Fruit fly (Drosophila melanogaster) whole organism, embryonic: ENCODE measurements around the gene Cp110.
A peak's percentile ranks its signal among the peaks of the same experiment; 100 is the strongest.

Experiments used
- Adf1 ChIP-seq: fragments of 200-800 bp; sonication (Bioruptor generic); IDR thresholded peaks from 2 replicates; pipeline ENCODE4 v1.3.6; 2022; ENCODE audit warnings: missing biosample characterization, missing genetic modification characterization
- Aef1 ChIP-seq: fragments of 200-800 bp; sonication (Bioruptor generic); IDR thresholded peaks from 3 replicates; pipeline ENCODE4 v1.3.6; 2022; ENCODE audit warnings: missing biosample characterization, missing genetic modification characterization
- Atf-2 ChIP-seq: fragments of 200-800 bp; sonication (Bioruptor generic); optimal IDR thresholded peaks from 2 replicates; lab custom pipeline; 2016; ENCODE audit warnings: missing biosample characterization, missing genetic modification characterization
- CG10147 ChIP-seq: fragments of 200-800 bp; sonication (Bioruptor generic); optimal IDR thresholded peaks from 2 replicates; lab custom pipeline; 2019; ENCODE audit warnings: missing biosample characterization, mild to moderate bottlenecking, missing genetic modification characterization, moderate library complexity
- CG10543 ChIP-seq: fragments of 200-800 bp; sonication (Bioruptor generic); optimal IDR thresholded peaks from 3 replicates; lab custom pipeline; 2017; ENCODE audit warnings: missing biosample characterization, mild to moderate bottlenecking, missing genetic modification characterization, moderate library complexity
- CG10979 ChIP-seq: fragments of 200-800 bp; sonication (Bioruptor generic); optimal IDR thresholded peaks from 2 replicates; lab custom pipeline; 2018; ENCODE audit warnings: missing biosample characterization, mild to moderate bottlenecking, missing genetic modification characterization, moderate library complexity
- CG12744 ChIP-seq: fragments of 200-800 bp; sonication (Bioruptor generic); optimal IDR thresholded peaks from 2 replicates; lab custom pipeline; 2016; ENCODE audit warnings: missing biosample characterization, missing genetic modification characterization
- CG13775 ChIP-seq: fragments of 200-800 bp; sonication (Bioruptor generic); optimal IDR thresholded peaks from 3 replicates; lab custom pipeline; 2017; ENCODE audit warnings: missing biosample characterization, mild to moderate bottlenecking, missing genetic modification characterization
- CG15011 ChIP-seq: fragments of 200-800 bp; sonication (Bioruptor generic); optimal IDR thresholded peaks from 3 replicates; lab custom pipeline; 2018; ENCODE audit warnings: missing biosample characterization, mild to moderate bottlenecking, missing genetic modification characterization
- CG1602 ChIP-seq: fragments of 200-800 bp; sonication (Bioruptor generic); optimal IDR thresholded peaks from 3 replicates; lab custom pipeline; 2016; ENCODE audit warnings: missing biosample characterization, missing genetic modification characterization
- CG17612 ChIP-seq: fragments of 200-800 bp; sonication (Bioruptor generic); IDR thresholded peaks from 2 replicates; pipeline ENCODE4 v1.3.6; 2022; ENCODE audit warnings: missing biosample characterization, missing genetic modification characterization
- CG17912 ChIP-seq: fragments of 200-800 bp; sonication (Bioruptor generic); optimal IDR thresholded peaks from 2 replicates; lab custom pipeline; 2018; ENCODE audit warnings: missing biosample characterization, mild to moderate bottlenecking, missing genetic modification characterization
- CG2116 ChIP-seq: fragments of 200-800 bp; sonication (Bioruptor generic); optimal IDR thresholded peaks from 3 replicates; lab custom pipeline; 2018; ENCODE audit warnings: missing biosample characterization, mild to moderate bottlenecking, missing genetic modification characterization
- CG31388 ChIP-seq: fragments of 200-800 bp; sonication (Bioruptor generic); optimal IDR thresholded peaks from 2 replicates; lab custom pipeline; 2016; ENCODE audit warnings: missing biosample characterization, missing genetic modification characterization
- CG3281 ChIP-seq: fragments of 200-800 bp; sonication (Bioruptor generic); optimal IDR thresholded peaks from 3 replicates; lab custom pipeline; 2017; ENCODE audit warnings: missing biosample characterization, mild to moderate bottlenecking, missing genetic modification characterization
- CG8089 ChIP-seq: fragments of 200-800 bp; sonication (Bioruptor generic); optimal IDR thresholded peaks from 3 replicates; lab custom pipeline; 2016; ENCODE audit warnings: missing biosample characterization, missing genetic modification characterization
- CG8388 ChIP-seq: fragments of 200-800 bp; sonication (Bioruptor generic); optimal IDR thresholded peaks from 2 replicates; lab custom pipeline; 2019; ENCODE audit warnings: missing biosample characterization, mild to moderate bottlenecking, missing genetic modification characterization, moderate library complexity
- CoRest ChIP-seq: fragments of 200-800 bp; sonication (Bioruptor generic); optimal IDR thresholded peaks from 3 replicates; lab custom pipeline; 2018; ENCODE audit warnings: missing biosample characterization, mild to moderate bottlenecking, missing genetic modification characterization, moderate library complexity
- E2f1 ChIP-seq: fragments of 200-800 bp; sonication (Bioruptor generic); IDR thresholded peaks from 2 replicates; pipeline ENCODE4 v1.3.6; 2022; ENCODE audit warnings: missing biosample characterization, missing genetic modification characterization
- ERR ChIP-seq: fragments of 200-800 bp; sonication (Bioruptor generic); optimal IDR thresholded peaks from 2 replicates; lab custom pipeline; 2016; ENCODE audit warnings: missing biosample characterization, missing genetic modification characterization
- Kr ChIP-seq: fragments of 200-800 bp; sonication (Bioruptor generic); optimal IDR thresholded peaks from 2 replicates; lab custom pipeline; 2017; ENCODE audit warnings: missing biosample characterization, mild to moderate bottlenecking, missing genetic modification characterization
- Mrtf ChIP-seq: fragments of 200-800 bp; sonication (Bioruptor generic); IDR thresholded peaks from 3 replicates; pipeline ENCODE4 v1.3.6; 2022; ENCODE audit warnings: missing biosample characterization, missing genetic modification characterization
- Pdp1 ChIP-seq, 2 experiments: fragments of 200-800 bp; sonication (Bioruptor generic); optimal IDR thresholded peaks; 3 replicates each; lab custom pipeline; 2016; ENCODE audit warnings: missing biosample characterization in 2 of 2, missing genetic modification characterization in 2 of 2, mild to moderate bottlenecking in 1 of 2, moderate library complexity in 1 of 2
- Stat92E ChIP-seq, 3 experiments: fragments of >200 bp in 2 of 3; fragments of 200-800 bp in 1 of 3; sonication (Bioruptor generic) in 1 of 3; optimal IDR thresholded peaks; 2 replicates each; lab custom pipeline; 2017 to 2019; ENCODE audit warnings: missing biosample characterization in 3 of 3, missing genetic modification characterization in 3 of 3, mild to moderate bottlenecking in 1 of 3, moderate library complexity in 1 of 3
- TFAM ChIP-seq: fragments of 200-800 bp; sonication (Bioruptor generic); optimal IDR thresholded peaks from 2 replicates; lab custom pipeline; 2017; ENCODE audit warnings: missing biosample characterization, missing genetic modification characterization, inconsistent platforms
- Usf ChIP-seq: fragments of 200-800 bp; sonication (Bioruptor generic); optimal IDR thresholded peaks from 2 replicates; lab custom pipeline; 2017; ENCODE audit warnings: missing genotype, missing biosample characterization, missing genetic modification characterization
- YL-1 ChIP-seq: fragments of 200-800 bp; sonication (Bioruptor generic); optimal IDR thresholded peaks from 3 replicates; lab custom pipeline; 2017; ENCODE audit warnings: missing biosample characterization, mild to moderate bottlenecking, missing genetic modification characterization
- ap ChIP-seq: fragments of 200-800 bp; sonication (Bioruptor generic); IDR thresholded peaks from 2 replicates; pipeline ENCODE4 v1.3.6; 2022; ENCODE audit warnings: missing biosample characterization, missing genetic modification characterization
- bbx ChIP-seq: fragments of 200-800 bp; sonication (Bioruptor generic); IDR thresholded peaks from 2 replicates; pipeline ENCODE4 v1.3.6; 2022; ENCODE audit warnings: missing biosample characterization, missing genetic modification characterization; ENCODE audit not compliant: partially characterized antibody
- bcd ChIP-seq: fragments of 200-800 bp; sonication (Bioruptor generic); optimal IDR thresholded peaks from 2 replicates; lab custom pipeline; 2017; ENCODE audit warnings: missing biosample characterization, mild to moderate bottlenecking, missing genetic modification characterization
- dm ChIP-seq: fragments of 200-800 bp; sonication (Bioruptor generic); optimal IDR thresholded peaks from 3 replicates; lab custom pipeline; 2016; ENCODE audit warnings: missing biosample characterization, missing genetic modification characterization
- fd64A ChIP-seq: fragments of 200-800 bp; sonication (Bioruptor generic); optimal IDR thresholded peaks from 3 replicates; lab custom pipeline; 2018; ENCODE audit warnings: missing biosample characterization, mild to moderate bottlenecking, missing genetic modification characterization
- hb ChIP-seq: fragments of 200-800 bp; sonication (Bioruptor generic); IDR thresholded peaks from 3 replicates; pipeline ENCODE4 v1.3.6; 2022; ENCODE audit warnings: missing biosample characterization, missing genetic modification characterization; ENCODE audit not compliant: partially characterized antibody
- hkb ChIP-seq, 2 experiments: fragments of 200-800 bp in 1 of 2; fragments of >200 bp in 1 of 2; sonication (Bioruptor generic) in 1 of 2; IDR thresholded peaks in 1 of 2; optimal IDR thresholded peaks in 1 of 2; 2 replicates each; pipeline versions ENCODE4 v1.3.6 to Lab custom; 2017 to 2022; ENCODE audit warnings: missing biosample characterization in 1 of 2, missing genetic modification characterization in 1 of 2
- klu ChIP-seq: fragments of 200-800 bp; sonication (Bioruptor generic); IDR thresholded peaks from 2 replicates; pipeline ENCODE4 v1.3.6; 2022; ENCODE audit warnings: missing biosample characterization, missing genetic modification characterization
- lov ChIP-seq, 2 experiments: fragments of 200-800 bp in 1 of 2; fragments of >200 bp in 1 of 2; sonication (Bioruptor generic) in 1 of 2; IDR thresholded peaks in 1 of 2; optimal IDR thresholded peaks in 1 of 2; 2 replicates in 1 of 2; 3 replicates in 1 of 2; pipeline versions ENCODE4 v1.3.6 to Lab custom; 2017 to 2022; ENCODE audit warnings: missing biosample characterization in 1 of 2, missing genetic modification characterization in 1 of 2
- nerfin-2 ChIP-seq: fragments of 200-800 bp; sonication (Bioruptor generic); IDR thresholded peaks from 2 replicates; pipeline ENCODE4 v1.3.6; 2022; ENCODE audit warnings: missing biosample characterization, missing genetic modification characterization; ENCODE audit not compliant: partially characterized antibody
- pho ChIP-seq: fragments of 200-800 bp; sonication (Bioruptor generic); optimal IDR thresholded peaks from 2 replicates; lab custom pipeline; 2016; ENCODE audit warnings: missing biosample characterization, missing genetic modification characterization
- row ChIP-seq: fragments of 200-800 bp; sonication (Bioruptor generic); IDR thresholded peaks from 3 replicates; pipeline ENCODE4 v1.3.6; 2022; ENCODE audit warnings: missing biosample characterization, missing genetic modification characterization
- sd ChIP-seq: fragments of 200-800 bp; sonication (Bioruptor generic); optimal IDR thresholded peaks from 3 replicates; lab custom pipeline; 2018; ENCODE audit warnings: missing biosample characterization, mild to moderate bottlenecking, missing genetic modification characterization, moderate library complexity
- sima ChIP-seq: fragments of 200-800 bp; sonication (Bioruptor generic); optimal IDR thresholded peaks from 2 replicates; lab custom pipeline; 2016; ENCODE audit warnings: missing biosample characterization, missing genetic modification characterization
- tgo ChIP-seq: fragments of 200-800 bp; sonication (Bioruptor generic); IDR thresholded peaks from 3 replicates; pipeline ENCODE4 v1.3.6; 2022; ENCODE audit warnings: missing biosample characterization, missing genetic modification characterization
- tll ChIP-seq, 2 experiments: fragments of 200-800 bp in 1 of 2; fragments of >200 bp in 1 of 2; sonication (Bioruptor generic) in 1 of 2; optimal IDR thresholded peaks; 2 replicates each; lab custom pipeline; 2017 to 2019; ENCODE audit warnings: missing biosample characterization in 2 of 2, missing genetic modification characterization in 2 of 2, mild to moderate bottlenecking in 1 of 2, moderate library complexity in 1 of 2
- ttk ChIP-seq: fragments of 200-800 bp; sonication (Bioruptor generic); IDR thresholded peaks from 2 replicates; pipeline ENCODE4 v2.1.2; 2022; ENCODE audit warnings: missing biosample characterization, missing genetic modification characterization
- unc-4 ChIP-seq: fragments of 200-800 bp; sonication (Bioruptor generic); IDR thresholded peaks from 2 replicates; pipeline ENCODE4 v1.3.6; 2022; ENCODE audit warnings: missing biosample characterization, missing genetic modification characterization; ENCODE audit not compliant: partially characterized antibody
- vvl ChIP-seq: fragments of 200-800 bp; sonication (Bioruptor generic); IDR thresholded peaks from 2 replicates; pipeline ENCODE4 v1.3.6; 2022; ENCODE audit warnings: missing biosample characterization, missing genetic modification characterization

Gene Cp110

dm6 chrX:22487667-22488593, 6.0 kb downstream of the Cp110 start (continued):
- TF ChIP-seq TFAM (GFP tag; lab: Kevin White, UChicago) (no peak), CG8388 (GFP tag; lab: Kevin White, UChicago) (peak; percentile 6), vvl (GFP tag; lab: Robert Waterston, UW) (peak; percentile 56; the same call in 1 of the 2 replicates), CG8089 (no peak), Mrtf (peak; percentile 26; the same call in 1 of the 3 replicates), fd64A (no peak), Stat92E (GFP tag; optimal IDR thresholded peaks at IDR 0.05; lab: Kevin White, UChicago) (no peak), unc-4 (GFP tag; lab: Robert Waterston, UW) (no peak), sd (tag; lab: Kevin White, UChicago) (peak; percentile 98), hb (no peak), tgo (peak; percentile 59; the same call in 2 of the 3 replicates), row (GFP tag; lab: Robert Waterston, UW) (peak; percentile 37), CG13775 (GFP tag; lab: Kevin White, UChicago) (peak; percentile 38), CG12744 (GFP tag; lab: Kevin White, UChicago) (no peak), Aef1 (GFP tag; lab: Robert Waterston, UW) (peak; percentile 42; the same call in 1 of the 3 replicates), CG31388 (GFP tag; lab: Kevin White, UChicago) (no peak), Pdp1 (GFP tag; optimal IDR thresholded peaks at IDR 0.05; lab: Kevin White, UChicago) (no peak), ERR (GFP tag; lab: Kevin White, UChicago) (peak; percentile 11), bbx (GFP tag; lab: Robert Waterston, UW) (no peak), Adf1 (GFP tag; lab: Robert Waterston, UW) (peak; percentile 39), Usf (no peak), Atf-2 (GFP tag; lab: Kevin White, UChicago) (no peak), ap (GFP tag; lab: Robert Waterston, UW) (no peak), tll (GFP tag; optimal IDR thresholded peaks at IDR 0.05; lab: Kevin White, UChicago) (no peak), E2f1 (GFP tag; lab: Robert Waterston, UW) (peak; percentile 58), YL-1 (GFP tag; lab: Kevin White, UChicago) (no peak), pho (GFP tag; lab: Kevin White, UChicago) (no peak), CG10543 (GFP tag; lab: Kevin White, UChicago) (peak; percentile 19), Kr (GFP tag; lab: Kevin White, UChicago) (no peak), lov (optimal IDR thresholded peaks at IDR 0.05; lab: Kevin White, UChicago) (no peak), lov (GFP tag; IDR thresholded peaks at IDR 0.05; lab: Robert Waterston, UW) (no peak), hkb (optimal IDR thresholded peaks at IDR 0.05; lab: Kevin White, UChicago) (no peak), hkb (GFP tag; IDR thresholded peaks at IDR 0.05; lab: Robert Waterston, UW) (0 out of 2 replicates have a peak, but pooled peaks have one; percentile 22), bcd (GFP tag; lab: Kevin White, UChicago) (peak; percentile 37), CG15011 (GFP tag; lab: Kevin White, UChicago) (peak; percentile 27), CG2116 (no peak), klu (GFP tag; lab: Robert Waterston, UW) (no peak), dm (no peak), nerfin-2 (GFP tag; lab: Robert Waterston, UW) (no peak), CoRest (tag; lab: Kevin White, UChicago) (peak; percentile 24), CG3281 (GFP tag; lab: Kevin White, UChicago) (peak; percentile 68), CG10147 (peak; percentile 12), CG17612 (GFP tag; lab: Robert Waterston, UW) (no peak), sima (GFP tag; lab: Kevin White, UChicago) (no peak), CG10979 (tag; lab: Kevin White, UChicago) (peak; percentile 49), CG17912 (GFP tag; lab: Kevin White, UChicago) (no peak), CG1602 (no peak), ttk (GFP tag; lab: Robert Waterston, UW) (peak; percentile 41; the same call in 1 of the 2 replicates)
